Worm (Caenorhabditis elegans): ENCODE data around the gene lgc-29.

lgc-29 gene

ce11 chrV:4131471-4131939 is 7.3 kb upstream of the lgc-29 start, which contains the start of gene nhr-57:
Gene nhr-57, plus strand, starts transcription at chrV:4131889.
- TF ChIP-seq alr-1 (tag; optimal IDR thresholded peaks at IDR 0.05; ENCODE audit: borderline replicate concordance) (no peak), swsn-7 (tag; optimal IDR thresholded peaks at IDR 0.05) (peak; percentile 51), mep-1 (tag; optimal IDR thresholded peaks at IDR 0.05) (peak; percentile 50), vab-15 (tag; optimal IDR thresholded peaks at IDR 0.05) (no peak), xbp-1 (tag; optimal IDR thresholded peaks at IDR 0.05) (no peak), hlh-17 (GFP tag; optimal IDR thresholded peaks at IDR 0.05; ENCODE audit: borderline replicate concordance) (no peak), fkh-4 (tag; optimal IDR thresholded peaks at IDR 0.05; ENCODE audit: borderline replicate concordance) (no peak), lin-14 (GFP tag; optimal IDR thresholded peaks at IDR 0.05) (peak; percentile 91), ceh-88 (GFP tag; IDR thresholded peaks at IDR 0.05) (0 out of 2 replicates have a peak, but pooled peaks have one; percentile 24), ces-1 (GFP tag; optimal IDR thresholded peaks at IDR 0.05) (no peak), egl-13 (tag; optimal IDR thresholded peaks at IDR 0.05) (no peak), lin-15B (tag; optimal IDR thresholded peaks at IDR 0.05) (no peak), jun-1 (tag; optimal IDR thresholded peaks at IDR 0.05) (peak; percentile 26), nhr-85 (tag) (peak; percentile 95), grh-1 (GFP tag; IDR thresholded peaks at IDR 0.05) (peak; percentile 57), nhr-237 (tag; optimal IDR thresholded peaks at IDR 0.05) (peak; percentile 7), dpl-1 (GFP tag; optimal IDR thresholded peaks at IDR 0.05) (peak in 2 of 3 experiments; percentile 16 to 44), ztf-11 (tag; optimal IDR thresholded peaks at IDR 0.05) (no peak), nhr-76 (tag; optimal IDR thresholded peaks at IDR 0.05) (no peak), mef-2 (tag; optimal IDR thresholded peaks at IDR 0.05) (no peak), snpc-4 (tag; optimal IDR thresholded peaks at IDR 0.05) (no peak), aly-2 (tag; optimal IDR thresholded peaks at IDR 0.05) (no peak), C16A3.4 (tag; optimal IDR thresholded peaks at IDR 0.05) (peak; percentile 59), nhr-20 (tag; optimal IDR thresholded peaks at IDR 0.05) (peak; percentile 92), fos-1 (tag; optimal IDR thresholded peaks at IDR 0.05) (peak; percentile 64), isw-1 (GFP tag; IDR thresholded peaks at IDR 0.05) (no peak), ceh-90 (tag; optimal IDR thresholded peaks at IDR 0.05) (no peak), elt-3 (tag; optimal IDR thresholded peaks at IDR 0.05) (peak in 3 of 6 experiments; percentile 39 to 98 (median 89)), nhr-11 (tag; optimal IDR thresholded peaks at IDR 0.05) (no peak), lin-39 (tag; optimal IDR thresholded peaks at IDR 0.05) (no peak), ceh-82 (tag; optimal IDR thresholded peaks at IDR 0.05) (peak in 1 of 3 experiments; percentile 32), lin-35 (GFP tag; optimal IDR thresholded peaks at IDR 0.05) (peak; percentile 29 to 66), ceh-63 (GFP tag; optimal IDR thresholded peaks at IDR 0.05) (no peak), pax-3 (tag; optimal IDR thresholded peaks at IDR 0.05) (peak; percentile 45), fkh-8 (tag; optimal IDR thresholded peaks at IDR 0.05) (peak; percentile 51), mdl-1 (tag; optimal IDR thresholded peaks at IDR 0.05) (peak in 1 of 2 experiments; percentile 77), dsc-1 (tag; optimal IDR thresholded peaks at IDR 0.05) (no peak), unc-62 (GFP tag; optimal IDR thresholded peaks at IDR 0.05) (no peak), snu-23 (GFP tag; optimal IDR thresholded peaks at IDR 0.05) (peak; percentile 76), blmp-1 (tag; optimal IDR thresholded peaks at IDR 0.05) (peak; percentile 93), sptf-1 (tag; optimal IDR thresholded peaks at IDR 0.05) (no peak), ceh-8 (GFP tag; optimal IDR thresholded peaks at IDR 0.05) (no peak), C34B4.2 (tag; optimal IDR thresholded peaks at IDR 0.05) (no peak), unc-86 (tag; optimal IDR thresholded peaks at IDR 0.05) (no peak), tlp-1 (tag; optimal IDR thresholded peaks at IDR 0.05) (no peak), lsy-2 (tag; optimal IDR thresholded peaks at IDR 0.05) (no peak), zag-1 (tag; optimal IDR thresholded peaks at IDR 0.05) (no peak), egl-27 (tag; optimal IDR thresholded peaks at IDR 0.05) (peak in 1 of 2 experiments; percentile 7), nhr-77 (tag; optimal IDR thresholded peaks at IDR 0.05) (peak; percentile 83), rnt-1 (tag; optimal IDR thresholded peaks at IDR 0.05) (no peak), nhr-28 (tag; optimal IDR thresholded peaks at IDR 0.05) (no peak), fkh-10 (GFP tag; optimal IDR thresholded peaks at IDR 0.05) (no peak), C04F5.9 (tag; optimal IDR thresholded peaks at IDR 0.05) (peak; percentile 21)

Data from whole organism, L1 larva.